Worm (Caenorhabditis elegans): Measurements from ENCODE around the gene R07B1.6.

DNA sequence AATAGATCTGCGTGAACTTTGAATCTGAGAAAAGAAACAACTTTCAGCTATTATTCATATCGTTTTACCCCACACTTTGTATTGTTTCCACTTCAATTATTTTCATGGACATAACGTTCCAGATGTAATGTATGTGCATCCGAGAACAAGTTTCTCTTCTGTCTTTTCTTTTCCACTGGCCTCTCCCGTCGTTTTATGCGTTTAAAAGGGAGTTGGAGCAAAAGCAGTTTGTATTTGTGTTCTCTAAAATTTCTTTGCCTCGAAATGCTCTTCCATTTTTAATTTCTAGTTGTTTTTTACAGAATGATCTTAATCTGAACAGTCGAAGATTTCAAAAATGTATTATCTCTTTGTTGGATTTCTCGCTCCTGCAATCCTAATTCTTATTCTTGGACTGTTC, 9.8 kb upstream of the R07B1.6 start, which contains the start of gene R07B1.11:
- TF ChIP-seq hmg-4 (GFP tag; optimal IDR thresholded peaks at IDR 0.05) (no peak), aly-1 (tag; optimal IDR thresholded peaks at IDR 0.05) (no peak), tbx-37 (GFP tag; conservative IDR thresholded peaks at IDR 0.05) (no peak), ets-7 (tag; optimal IDR thresholded peaks at IDR 0.05) (no peak), tra-4 (tag; optimal IDR thresholded peaks at IDR 0.05) (no peak), flt-1 (GFP tag; IDR thresholded peaks at IDR 0.05) (no peak), hnd-1 (tag; optimal IDR thresholded peaks at IDR 0.05) (no peak), ama-1 (optimal IDR thresholded peaks at IDR 0.05) (no peak), hmbx-1 (tag; optimal IDR thresholded peaks at IDR 0.05) (no peak), F13C5.2 (tag; optimal IDR thresholded peaks at IDR 0.05) (no peak), pes-1 (GFP tag; IDR thresholded peaks at IDR 0.05) (no peak), scrt-1 (GFP tag; IDR thresholded peaks at IDR 0.05) (no peak)

All from whole organism, early embryonic.